Fruit fly (Drosophila melanogaster) whole organism, wandering third instar larva: ENCODE results near the gene Samuel.
A peak's percentile ranks its signal among the peaks of the same experiment; 100 is the strongest.

Experiments used
- Abd-B ChIP-seq: fragments of >200 bp; optimal IDR thresholded peaks from 2 replicates; lab custom pipeline; 2017; ENCODE audit warnings: missing biosample characterization, missing genetic modification characterization
- CG32264 ChIP-seq: fragments of 200-800 bp; sonication (Bioruptor generic); optimal IDR thresholded peaks from 2 replicates; lab custom pipeline; 2016; ENCODE audit warnings: missing biosample characterization, missing genetic modification characterization
- CG9705 ChIP-seq: fragments of 200-800 bp; sonication (Bioruptor generic); optimal IDR thresholded peaks from 2 replicates; lab custom pipeline; 2018; ENCODE audit warnings: missing biosample characterization, mild to moderate bottlenecking, missing genetic modification characterization
- CrebA ChIP-seq: fragments of 200-800 bp; sonication (Bioruptor generic); optimal IDR thresholded peaks from 2 replicates; lab custom pipeline; 2016; ENCODE audit warnings: missing biosample characterization, mild to moderate bottlenecking, missing genetic modification characterization, borderline replicate concordance
- Dfd ChIP-seq: fragments of >200 bp; optimal IDR thresholded peaks from 2 replicates; lab custom pipeline; 2017; ENCODE audit warnings: missing biosample characterization, missing genetic modification characterization
- Dif ChIP-seq: fragments of 200-275, 200-300 bp; sonication (Bioruptor generic); optimal IDR thresholded peaks from 2 replicates; lab custom pipeline; 2018; ENCODE audit warnings: missing biosample characterization, missing genetic modification characterization; ENCODE audit not compliant: partially characterized antibody
- GATAd ChIP-seq: sonication (Bioruptor generic); optimal IDR thresholded peaks from 2 replicates; lab custom pipeline; 2016; ENCODE audit warnings: missing biosample characterization, missing genetic modification characterization
- HLH106 ChIP-seq: fragments of 200-800 bp; optimal IDR thresholded peaks from 3 replicates; lab custom pipeline; 2019; ENCODE audit warnings: missing biosample characterization, mild to moderate bottlenecking, missing genetic modification characterization, moderate library complexity
- Hnf4 ChIP-seq: fragments of 200-800 bp; sonication (Bioruptor generic); optimal IDR thresholded peaks from 2 replicates; lab custom pipeline; 2016; ENCODE audit warnings: missing biosample characterization, mild to moderate bottlenecking, missing genetic modification characterization
- Hr78 ChIP-seq: fragments of >200 bp; optimal IDR thresholded peaks from 2 replicates; lab custom pipeline; 2017; ENCODE audit warnings: missing biosample characterization, missing genetic modification characterization
- Hr83 ChIP-seq: fragments of 200-300 bp; sonication (Bioruptor generic); optimal IDR thresholded peaks from 2 replicates; lab custom pipeline; 2016; ENCODE audit warnings: missing biosample characterization, mild to moderate bottlenecking, missing genetic modification characterization, moderate library complexity; ENCODE audit not compliant: poor library complexity, severe bottlenecking
- Jra ChIP-seq: sonication (Bioruptor generic); optimal IDR thresholded peaks from 2 replicates; lab custom pipeline; 2016; ENCODE audit warnings: missing biosample characterization, missing genetic modification characterization
- Mio ChIP-seq: sonication (Bioruptor generic); optimal IDR thresholded peaks from 2 replicates; lab custom pipeline; 2016; ENCODE audit warnings: missing biosample characterization, missing genetic modification characterization
- Myc ChIP-seq: fragments of >200 bp; optimal IDR thresholded peaks from 2 replicates; lab custom pipeline; 2017
- N ChIP-seq: fragments of >200 bp; optimal IDR thresholded peaks from 2 replicates; lab custom pipeline; 2018; ENCODE audit warnings: missing biosample characterization, missing external identifiers, missing genetic modification characterization
- OdsH ChIP-seq: fragments of 200-800 bp; sonication (Bioruptor generic); optimal IDR thresholded peaks from 2 replicates; lab custom pipeline; 2016; ENCODE audit warnings: missing biosample characterization, mild to moderate bottlenecking, missing genetic modification characterization
- Rel ChIP-seq, 2 experiments: fragments of 200-800 bp; sonication (Bioruptor generic) in 1 of 2; optimal IDR thresholded peaks; 2 replicates in 1 of 2; 3 replicates in 1 of 2; lab custom pipeline; 2016 to 2019; ENCODE audit warnings: mild to moderate bottlenecking in 2 of 2, missing biosample characterization in 2 of 2, missing genetic modification characterization in 2 of 2, moderate library complexity in 1 of 2
- Sp1 ChIP-seq: fragments of 200-800 bp; sonication (Bioruptor generic); optimal IDR thresholded peaks from 3 replicates; lab custom pipeline; 2019; ENCODE audit warnings: missing biosample characterization, mild to moderate bottlenecking, missing genetic modification characterization, moderate library complexity
- Vsx2 ChIP-seq: fragments of 200-300, 225-300 bp; sonication (Bioruptor generic); optimal IDR thresholded peaks from 2 replicates; lab custom pipeline; 2018; ENCODE audit warnings: missing biosample characterization, missing genetic modification characterization; ENCODE audit not compliant: partially characterized antibody
- brk ChIP-seq: fragments of 200-800 bp; sonication (Bioruptor generic); optimal IDR thresholded peaks from 2 replicates; lab custom pipeline; 2016; ENCODE audit warnings: missing biosample characterization, mild to moderate bottlenecking, missing genetic modification characterization
- dl ChIP-seq, 2 experiments: fragments of 175-275, 200-275 bp in 1 of 2; fragments of 200-275 bp in 1 of 2; sonication (Bioruptor generic); optimal IDR thresholded peaks; lab custom pipeline; 2018; ENCODE audit warnings: mild to moderate bottlenecking in 2 of 2, missing biosample characterization in 2 of 2, missing genetic modification characterization in 2 of 2, moderate library complexity in 2 of 2; ENCODE audit not compliant: partially characterized antibody in 2 of 2, insufficient read depth in 1 of 2
- dmrt93B ChIP-seq: fragments of 200-800 bp; sonication (Bioruptor generic); optimal IDR thresholded peaks from 2 replicates; lab custom pipeline; 2018; ENCODE audit warnings: missing biosample characterization, mild to moderate bottlenecking, missing genetic modification characterization
- ey ChIP-seq: fragments of 200-800 bp; sonication (Bioruptor generic); optimal IDR thresholded peaks from 2 replicates; lab custom pipeline; 2016; ENCODE audit warnings: missing biosample characterization, missing genetic modification characterization
- foxo ChIP-seq, 2 experiments: fragments of 200-800 bp; sonication (Bioruptor generic); optimal IDR thresholded peaks; 2 replicates in 1 of 2; 3 replicates in 1 of 2; lab custom pipeline; 2016 to 2017; ENCODE audit warnings: missing biosample characterization in 2 of 2, missing genetic modification characterization in 2 of 2
- fru ChIP-seq: fragments of 200-800 bp; sonication (Bioruptor generic); optimal IDR thresholded peaks from 3 replicates; lab custom pipeline; 2016; ENCODE audit warnings: missing biosample characterization, mild to moderate bottlenecking, missing genetic modification characterization
- h ChIP-seq: fragments of 200-800 bp; sonication (Bioruptor generic); optimal IDR thresholded peaks from 3 replicates; lab custom pipeline; 2016; ENCODE audit warnings: missing biosample characterization, mild to moderate bottlenecking, missing genetic modification characterization
- jim ChIP-seq: fragments of 175-275, 200-325 bp; sonication (Bioruptor generic); optimal IDR thresholded peaks from 2 replicates; lab custom pipeline; 2016; ENCODE audit warnings: missing biosample characterization, mild to moderate bottlenecking, missing genetic modification characterization
- lola ChIP-seq: fragments of >200 bp; optimal IDR thresholded peaks from 2 replicates; lab custom pipeline; 2017; ENCODE audit warnings: missing biosample characterization, missing genetic modification characterization
- pan ChIP-seq: fragments of >200 bp; optimal IDR thresholded peaks from 2 replicates; lab custom pipeline; 2017
- psq ChIP-seq: fragments of 200-800 bp; sonication (Bioruptor generic); optimal IDR thresholded peaks from 3 replicates; lab custom pipeline; 2017; ENCODE audit warnings: missing biosample characterization, mild to moderate bottlenecking, missing genetic modification characterization, moderate library complexity
- rgr ChIP-seq: fragments of 200-800 bp; sonication (Bioruptor generic); optimal IDR thresholded peaks from 3 replicates; lab custom pipeline; 2016; ENCODE audit warnings: missing biosample characterization, mild to moderate bottlenecking, missing genetic modification characterization
- sage ChIP-seq: fragments of 200-800 bp; sonication (Bioruptor generic); optimal IDR thresholded peaks from 2 replicates; lab custom pipeline; 2016; ENCODE audit warnings: missing biosample characterization, mild to moderate bottlenecking, missing genetic modification characterization
- sv ChIP-seq: fragments of 200-800 bp; sonication (Bioruptor generic); optimal IDR thresholded peaks from 3 replicates; lab custom pipeline; 2016; ENCODE audit warnings: missing biosample characterization, missing genetic modification characterization
- tai ChIP-seq: sonication (Bioruptor generic); optimal IDR thresholded peaks from 2 replicates; lab custom pipeline; 2016; ENCODE audit warnings: missing biosample characterization, missing genetic modification characterization
- usp ChIP-seq: fragments of >200 bp; optimal IDR thresholded peaks from 2 replicates; lab custom pipeline; 2017; ENCODE audit warnings: missing biosample characterization, missing genetic modification characterization
- woc ChIP-seq: sonication (Bioruptor generic); optimal IDR thresholded peaks from 2 replicates; lab custom pipeline; 2016; ENCODE audit warnings: missing biosample characterization, mild to moderate bottlenecking, missing genetic modification characterization

Samuel gene

DNA sequence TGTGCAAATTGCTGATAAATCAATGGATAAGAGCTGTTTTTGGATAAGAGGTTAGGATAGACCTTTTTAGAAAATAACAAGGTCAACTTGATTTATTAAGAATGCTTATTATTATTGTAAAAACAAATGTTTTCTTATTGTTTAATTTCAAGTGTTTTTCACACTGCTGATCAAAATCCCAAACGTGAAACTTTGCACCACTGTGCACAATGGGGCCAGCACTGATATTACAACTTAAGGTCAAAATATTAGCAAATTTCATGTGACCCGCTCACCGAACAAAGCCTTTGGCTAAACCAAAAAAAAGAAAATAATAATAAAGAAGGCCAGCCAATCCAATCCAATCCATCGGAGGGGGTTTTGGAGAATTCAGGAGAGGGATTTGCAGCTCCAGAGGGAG is 44.0 kb downstream of the Samuel start:
- no peak for TF ChIP-seq GATAd (GFP tag; lab: Kevin White, UChicago)
- TF ChIP-seq dl (GFP tag; optimal IDR thresholded peaks at IDR 0.05; lab: Kevin White, UChicago; ENCODE audit: insufficient read depth in 1 of 2, partially characterized antibody in 2 of 2) = no peak
- TF ChIP-seq Dif = no peak
- no peak for TF ChIP-seq brk (GFP tag; lab: Kevin White, UChicago)
- peak; percentile 9 for TF ChIP-seq h (GFP tag; lab: Kevin White, UChicago)
- no peak for TF ChIP-seq OdsH (GFP tag; lab: Kevin White, UChicago)
- TF ChIP-seq foxo (GFP tag; optimal IDR thresholded peaks at IDR 0.05; lab: Kevin White, UChicago) = peak in 1 of 2 experiments; percentile 23
- no peak for TF ChIP-seq Mio
- TF ChIP-seq Abd-B (GFP tag; lab: Kevin White, UChicago) = no peak
- TF ChIP-seq psq (GFP tag; lab: Kevin White, UChicago) = no peak
- TF ChIP-seq Vsx2 = no peak
- TF ChIP-seq fru (GFP tag; lab: Kevin White, UChicago) = peak; percentile 19
- TF ChIP-seq pan (lab: Kevin White, UChicago) = no peak
- TF ChIP-seq dmrt93B = no peak
- TF ChIP-seq lola (GFP tag; lab: Kevin White, UChicago) = no peak
- no peak for TF ChIP-seq Hnf4 (GFP tag; lab: Kevin White, UChicago)
- peak; percentile 22 for TF ChIP-seq rgr
- no peak for TF ChIP-seq Sp1
- no peak for TF ChIP-seq sv (GFP tag; lab: Kevin White, UChicago)

DNA sequence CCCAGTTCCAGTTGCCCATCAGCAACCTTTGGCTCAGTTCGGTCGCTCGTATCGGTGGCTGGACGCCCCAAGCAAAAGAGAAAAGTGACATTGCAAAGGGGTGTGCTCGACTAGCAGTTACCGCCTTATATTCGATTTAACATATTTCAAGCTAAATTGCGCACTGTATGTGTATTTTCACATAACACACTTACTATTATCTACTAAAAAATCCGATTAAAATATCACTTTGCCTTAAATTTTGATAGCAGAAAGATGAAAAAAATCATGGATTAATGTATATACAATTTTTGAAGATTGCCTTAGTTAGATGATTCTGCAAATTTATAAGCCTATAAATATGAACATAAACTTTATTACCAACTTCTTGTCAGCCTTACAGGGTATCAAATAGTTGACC is 45.2 kb downstream of the Samuel start:
- TF ChIP-seq foxo (GFP tag; optimal IDR thresholded peaks at IDR 0.05; lab: Kevin White, UChicago) = peak in 1 of 2 experiments; percentile 31
- peak; percentile 24 for TF ChIP-seq h (GFP tag; lab: Kevin White, UChicago)
- TF ChIP-seq usp (GFP tag; lab: Kevin White, UChicago) = no peak
- TF ChIP-seq dmrt93B = peak; percentile 16
- TF ChIP-seq psq (GFP tag; lab: Kevin White, UChicago) = peak; percentile 29
- peak; percentile 1 for TF ChIP-seq ey (GFP tag; lab: Kevin White, UChicago)
- TF ChIP-seq OdsH (GFP tag; lab: Kevin White, UChicago) = peak; percentile 41
- TF ChIP-seq Abd-B (GFP tag; lab: Kevin White, UChicago) = no peak
- no peak for TF ChIP-seq rgr
- TF ChIP-seq woc (GFP tag; lab: Kevin White, UChicago) = peak; percentile 66
- TF ChIP-seq sv (GFP tag; lab: Kevin White, UChicago) = no peak
- no peak for TF ChIP-seq Dfd (GFP tag; lab: Kevin White, UChicago)
- TF ChIP-seq fru (GFP tag; lab: Kevin White, UChicago) = peak; percentile 25

DNA sequence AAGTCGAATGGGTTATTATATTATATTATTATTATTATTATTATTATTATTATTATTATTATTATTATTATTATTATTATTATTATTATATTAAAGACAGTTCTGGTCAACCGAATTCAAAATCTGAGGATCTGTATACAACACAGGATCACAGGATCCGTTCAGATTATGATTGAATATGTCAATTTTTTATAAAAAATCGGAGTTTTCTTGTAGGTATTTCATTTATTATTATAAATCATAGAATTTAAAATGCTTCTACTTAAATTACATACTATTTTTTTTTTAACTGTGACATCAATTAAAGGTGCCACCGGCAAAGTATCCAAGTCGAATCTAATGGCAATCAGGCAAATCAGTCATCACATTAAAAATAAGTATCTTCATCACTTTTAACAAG is 50.1 kb downstream of the Samuel start, which contains the start of gene CG14913:
Gene CG14913, plus strand, starts transcription at position 301 of the 400 bp plus-strand sequence.
- TF ChIP-seq dl (GFP tag; optimal IDR thresholded peaks at IDR 0.05; lab: Kevin White, UChicago; ENCODE audit: insufficient read depth in 1 of 2, partially characterized antibody in 2 of 2) (no peak), Vsx2 (no peak), Hr83 (GFP tag; lab: Kevin White, UChicago) (no peak), jim (no peak), Hr78 (GFP tag; lab: Kevin White, UChicago) (no peak), Jra (no peak), tai (no peak), Rel (GFP tag; optimal IDR thresholded peaks at IDR 0.05; lab: Kevin White, UChicago) (no peak), Rel (tag; optimal IDR thresholded peaks at IDR 0.05; lab: Kevin White, UChicago) (no peak), Dfd (GFP tag; lab: Kevin White, UChicago) (no peak), Sp1 (no peak), GATAd (GFP tag; lab: Kevin White, UChicago) (no peak), OdsH (GFP tag; lab: Kevin White, UChicago) (no peak), ey (GFP tag; lab: Kevin White, UChicago) (no peak), Mio (no peak)
- TF ChIP-seq, all 38 proteins: peak for 0

DNA sequence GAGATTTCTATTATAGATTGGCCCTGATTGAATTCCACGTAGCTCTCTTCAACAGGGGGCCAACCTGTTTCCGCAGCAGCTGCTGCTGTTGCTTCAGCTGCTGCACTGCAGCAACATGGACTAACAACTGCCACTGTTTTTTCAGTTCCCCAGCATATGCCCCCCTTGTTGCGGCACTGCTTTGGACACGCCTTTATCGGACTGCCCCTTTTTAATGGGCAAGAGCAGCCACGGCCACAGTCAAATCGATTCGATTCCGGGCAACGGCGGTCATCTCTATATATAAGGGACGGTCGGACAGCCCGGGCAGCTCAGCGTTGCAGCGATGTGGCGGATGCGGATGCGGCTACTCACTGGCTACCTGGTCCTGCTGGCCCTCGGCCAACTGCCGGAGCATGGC is 51.5 kb downstream of the Samuel start, which contains the start of gene Acp32CD:
Gene Acp32CD, plus strand, starts transcription at position 301 of the 400 bp plus-strand sequence.
- TF ChIP-seq tai = no peak
- TF ChIP-seq lola (GFP tag; lab: Kevin White, UChicago) = no peak
- no peak for TF ChIP-seq Hnf4 (GFP tag; lab: Kevin White, UChicago)
- no peak for TF ChIP-seq dl (GFP tag; optimal IDR thresholded peaks at IDR 0.05; lab: Kevin White, UChicago; ENCODE audit: insufficient read depth in 1 of 2, partially characterized antibody in 2 of 2)
- TF ChIP-seq, all 38 proteins: peak for 0

DNA sequence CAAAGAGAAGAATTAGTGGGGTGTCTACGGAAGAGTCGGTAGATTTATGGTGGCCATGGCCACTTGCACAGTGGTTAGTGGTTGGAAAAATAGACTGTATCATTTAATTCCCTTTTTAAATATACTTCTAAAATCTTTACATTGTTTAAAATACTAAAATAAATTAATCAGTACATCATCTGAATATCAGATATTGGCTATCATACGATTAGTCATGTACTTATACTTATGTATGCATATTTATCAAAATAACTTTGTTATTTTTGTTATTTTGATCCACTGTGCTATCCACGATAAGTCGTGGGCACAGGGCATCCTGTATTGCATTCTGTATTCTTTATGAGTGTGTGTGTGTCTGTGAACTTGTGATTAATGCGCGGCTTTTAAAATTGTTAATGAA is 52.1 kb downstream of the Samuel start:
- TF ChIP-seq sage (GFP tag; lab: Kevin White, UChicago) = no peak
- no peak for TF ChIP-seq Dif
- no peak for TF ChIP-seq Mio
- TF ChIP-seq CrebA = no peak
- TF ChIP-seq tai = no peak
- no peak for TF ChIP-seq CG9705 (GFP tag; lab: Kevin White, UChicago)
- TF ChIP-seq Hnf4 (GFP tag; lab: Kevin White, UChicago) = no peak
- TF ChIP-seq Hr78 (GFP tag; lab: Kevin White, UChicago) = no peak
- TF ChIP-seq pan (lab: Kevin White, UChicago) = no peak
- no peak for TF ChIP-seq Hr83 (GFP tag; lab: Kevin White, UChicago)
- no peak for TF ChIP-seq jim
- no peak for TF ChIP-seq brk (GFP tag; lab: Kevin White, UChicago)
- TF ChIP-seq foxo (GFP tag; optimal IDR thresholded peaks at IDR 0.05; lab: Kevin White, UChicago) = peak in 1 of 2 experiments; percentile 14
- TF ChIP-seq rgr = peak; percentile 1
- TF ChIP-seq sv (GFP tag; lab: Kevin White, UChicago) = no peak
- TF ChIP-seq dmrt93B = no peak
- no peak for TF ChIP-seq Dfd (GFP tag; lab: Kevin White, UChicago)
- peak; percentile 39 for TF ChIP-seq HLH106 (tag; lab: Kevin White, UChicago)
- TF ChIP-seq lola (GFP tag; lab: Kevin White, UChicago) = no peak
- TF ChIP-seq N = no peak
- TF ChIP-seq dl (GFP tag; optimal IDR thresholded peaks at IDR 0.05; lab: Kevin White, UChicago; ENCODE audit: insufficient read depth in 1 of 2, partially characterized antibody in 2 of 2) = no peak
- TF ChIP-seq CG32264 (GFP tag; lab: Kevin White, UChicago) = no peak
- TF ChIP-seq usp (GFP tag; lab: Kevin White, UChicago) = no peak
- no peak for TF ChIP-seq Myc (lab: Kevin White, UChicago)
- peak; percentile 23 for TF ChIP-seq fru (GFP tag; lab: Kevin White, UChicago)
